Fruit fly (Drosophila melanogaster): Measurements from ENCODE around the gene RpL4.

Gene RpL4

DNA sequence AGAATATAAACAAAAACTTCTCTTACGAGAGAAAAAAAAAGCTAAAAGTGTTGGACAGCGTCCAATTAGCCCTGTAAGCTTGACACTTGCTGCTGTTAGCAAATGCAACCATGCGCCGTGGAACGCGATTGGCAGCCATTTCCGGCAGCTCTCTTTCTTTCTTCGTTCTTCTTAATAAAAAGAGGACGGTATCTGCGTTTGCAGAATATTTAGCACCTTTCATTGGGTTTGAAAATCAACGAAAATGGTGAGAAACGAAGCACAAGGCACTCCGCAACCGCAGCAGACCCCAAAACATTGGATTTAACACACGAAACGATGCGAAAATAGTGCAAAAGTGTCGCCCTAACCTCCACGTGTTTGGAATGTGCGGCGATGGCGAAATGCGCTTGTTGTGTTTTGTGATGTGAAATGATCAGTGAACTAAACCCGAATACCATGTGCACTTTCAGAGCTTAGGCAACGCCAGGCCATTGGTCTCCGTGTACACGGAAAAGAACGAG is at the start of gene RpL4:
TSS of gene RpL4 (plus strand) at position 149 of the 503 bp plus-strand sequence.
- peak; percentile 83 for TF ChIP-seq ovo (GFP tag; optimal IDR thresholded peaks at IDR 0.05)
- TF ChIP-seq CG7045 (GFP tag; optimal IDR thresholded peaks at IDR 0.05), result peak; percentile 89
- TF ChIP-seq cnc (optimal IDR thresholded peaks at IDR 0.05), result no peak
- TF ChIP-seq CG1620 (GFP tag; optimal IDR thresholded peaks at IDR 0.05), result peak; percentile 91
- peak; percentile 84 for TF ChIP-seq CG5204 (GFP tag; optimal IDR thresholded peaks at IDR 0.05)
- TF ChIP-seq pad (GFP tag; optimal IDR thresholded peaks at IDR 0.05), result peak; percentile 75
- peak; percentile 46 for TF ChIP-seq Clk (GFP tag; optimal IDR thresholded peaks at IDR 0.05)
- TF ChIP-seq bab1 (GFP tag; optimal IDR thresholded peaks at IDR 0.05), result peak; percentile 64
- peak; percentile 72 for TF ChIP-seq cic (GFP tag; optimal IDR thresholded peaks at IDR 0.05)
- peak; percentile 92 for TF ChIP-seq Crg-1 (GFP tag; optimal IDR thresholded peaks at IDR 0.05)
- TF ChIP-seq CG11617 (GFP tag; optimal IDR thresholded peaks at IDR 0.05), result peak; percentile 95
- peak; percentile 93 for TF ChIP-seq Mnt (GFP tag; optimal IDR thresholded peaks at IDR 0.05)
- TF ChIP-seq kay (GFP tag; ENCODE audit: borderline replicate concordance), result no peak
- peak; percentile 84 for TF ChIP-seq CG33017 (tag; optimal IDR thresholded peaks at IDR 0.05)
- TF ChIP-seq CG14711 (tag; optimal IDR thresholded peaks at IDR 0.05), result peak; percentile 59
- peak; percentile 82 for TF ChIP-seq toe (GFP tag; optimal IDR thresholded peaks at IDR 0.05)
- TF ChIP-seq CG12768 (GFP tag; optimal IDR thresholded peaks at IDR 0.05), result peak; percentile 85
- TF ChIP-seq Hr96 (GFP tag; optimal IDR thresholded peaks at IDR 0.05), result peak; percentile 91
- peak; percentile 92 for TF ChIP-seq CG7101 (tag; optimal IDR thresholded peaks at IDR 0.05)
- peak; percentile 80 for TF ChIP-seq tj (GFP tag; optimal IDR thresholded peaks at IDR 0.05)

DNA sequence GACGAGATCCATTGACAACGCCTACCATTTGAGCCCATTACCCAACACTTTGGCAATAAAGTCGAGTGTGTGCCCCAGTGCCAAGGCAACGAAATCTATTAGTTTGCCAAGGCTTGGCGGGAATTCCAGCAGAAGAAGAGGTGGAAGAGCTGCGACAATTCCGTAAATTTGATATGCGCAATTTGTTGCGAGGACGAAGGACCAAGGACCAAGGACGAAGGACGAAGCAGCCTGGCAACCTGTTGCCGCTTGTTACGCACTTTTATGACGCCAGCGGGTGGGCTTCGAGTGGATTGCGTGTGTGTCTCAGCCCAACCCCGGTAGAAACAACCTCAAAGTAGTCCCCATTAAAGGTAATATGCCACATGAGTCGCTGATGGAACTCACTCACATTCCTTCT is 34.5 kb upstream of the RpL4 start:
- TF ChIP-seq ovo (GFP tag; optimal IDR thresholded peaks at IDR 0.05), result no peak
- no peak for TF ChIP-seq toe (GFP tag; optimal IDR thresholded peaks at IDR 0.05)
- no peak for TF ChIP-seq CG5204 (GFP tag; optimal IDR thresholded peaks at IDR 0.05)
- no peak for TF ChIP-seq cnc (optimal IDR thresholded peaks at IDR 0.05)
- no peak for TF ChIP-seq Crg-1 (GFP tag; optimal IDR thresholded peaks at IDR 0.05)
- TF ChIP-seq CG7045 (GFP tag; optimal IDR thresholded peaks at IDR 0.05), result no peak
- TF ChIP-seq pad (GFP tag; optimal IDR thresholded peaks at IDR 0.05), result no peak
- no peak for TF ChIP-seq Hr96 (GFP tag; optimal IDR thresholded peaks at IDR 0.05)

- no peak for TF ChIP-seq kay (GFP tag; ENCODE audit: borderline replicate concordance)
- no peak for TF ChIP-seq CG1620 (GFP tag; optimal IDR thresholded peaks at IDR 0.05)
- no peak for TF ChIP-seq toe (GFP tag; optimal IDR thresholded peaks at IDR 0.05)
- TF ChIP-seq CG5204 (GFP tag; optimal IDR thresholded peaks at IDR 0.05), result no peak
- TF ChIP-seq Clk (GFP tag; optimal IDR thresholded peaks at IDR 0.05), result no peak
- TF ChIP-seq cic (GFP tag; optimal IDR thresholded peaks at IDR 0.05), result no peak
- no peak for TF ChIP-seq Crg-1 (GFP tag; optimal IDR thresholded peaks at IDR 0.05)
- TF ChIP-seq CG12768 (GFP tag; optimal IDR thresholded peaks at IDR 0.05), result no peak
- TF ChIP-seq bab1 (GFP tag; optimal IDR thresholded peaks at IDR 0.05), result no peak
- TF ChIP-seq CG11617 (GFP tag; optimal IDR thresholded peaks at IDR 0.05), result no peak
- no peak for TF ChIP-seq pad (GFP tag; optimal IDR thresholded peaks at IDR 0.05)
- no peak for TF ChIP-seq ovo (GFP tag; optimal IDR thresholded peaks at IDR 0.05)
- TF ChIP-seq Mnt (GFP tag; optimal IDR thresholded peaks at IDR 0.05), result no peak
- no peak for TF ChIP-seq cnc (optimal IDR thresholded peaks at IDR 0.05)
- TF ChIP-seq tj (GFP tag; optimal IDR thresholded peaks at IDR 0.05), result no peak
- no peak for TF ChIP-seq CG14711 (tag; optimal IDR thresholded peaks at IDR 0.05)
- TF ChIP-seq CG33017 (tag; optimal IDR thresholded peaks at IDR 0.05), result no peak
- no peak for TF ChIP-seq CG7101 (tag; optimal IDR thresholded peaks at IDR 0.05)
Observed at dm6 chr3R:27905695-27906094, 16.9 kb upstream of the RpL4 start, which contains the start of gene CG34353. CG34353 (minus strand) TSS chr3R:27905843.

DNA sequence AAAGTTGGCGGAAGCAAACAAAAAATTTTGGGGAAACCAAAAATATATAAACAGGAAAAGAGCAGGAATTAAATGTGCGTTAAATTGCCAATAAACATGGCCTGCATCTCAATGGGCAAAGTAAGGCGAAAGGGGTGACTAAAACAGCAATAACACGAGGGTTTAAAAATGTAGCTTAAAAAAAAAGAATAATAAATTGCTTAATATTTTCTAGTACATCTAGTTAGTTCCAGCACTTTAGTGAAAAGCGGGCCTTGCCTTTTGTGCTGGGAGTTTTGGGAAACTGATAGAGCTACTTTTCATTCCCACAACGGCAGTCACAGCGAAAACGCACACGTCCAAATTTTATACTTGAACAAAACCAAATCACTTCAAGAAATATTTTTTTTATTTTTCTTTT is 10.5 kb upstream of the RpL4 start, which contains the start of gene mil:
TSS of gene mil (plus strand) at position 301 of the 400 bp plus-strand sequence.
- TF ChIP-seq cnc (optimal IDR thresholded peaks at IDR 0.05), result no peak

- TF ChIP-seq pad (GFP tag; optimal IDR thresholded peaks at IDR 0.05) (peak; percentile 64), Mnt (GFP tag; optimal IDR thresholded peaks at IDR 0.05) (peak; percentile 37), tj (GFP tag; optimal IDR thresholded peaks at IDR 0.05) (peak; percentile 52), CG11617 (GFP tag; optimal IDR thresholded peaks at IDR 0.05) (peak; percentile 78), ovo (GFP tag; optimal IDR thresholded peaks at IDR 0.05) (peak; percentile 45), Clk (GFP tag; optimal IDR thresholded peaks at IDR 0.05) (peak; percentile 51), toe (GFP tag; optimal IDR thresholded peaks at IDR 0.05) (peak; percentile 77), Crg-1 (GFP tag; optimal IDR thresholded peaks at IDR 0.05) (peak; percentile 68), bab1 (GFP tag; optimal IDR thresholded peaks at IDR 0.05) (no peak), cic (GFP tag; optimal IDR thresholded peaks at IDR 0.05) (no peak), CG14711 (tag; optimal IDR thresholded peaks at IDR 0.05) (peak; percentile 44), cnc (optimal IDR thresholded peaks at IDR 0.05) (no peak), CG1620 (GFP tag; optimal IDR thresholded peaks at IDR 0.05) (peak; percentile 76), CG7045 (GFP tag; optimal IDR thresholded peaks at IDR 0.05) (peak; percentile 68), CG33017 (tag; optimal IDR thresholded peaks at IDR 0.05) (peak; percentile 45), Hr96 (GFP tag; optimal IDR thresholded peaks at IDR 0.05) (peak; percentile 28), CG7101 (tag; optimal IDR thresholded peaks at IDR 0.05) (peak; percentile 65), CG5204 (GFP tag; optimal IDR thresholded peaks at IDR 0.05) (no peak), CG12768 (GFP tag; optimal IDR thresholded peaks at IDR 0.05) (peak; percentile 70), kay (GFP tag; ENCODE audit: borderline replicate concordance) (no peak)
Observed at dm6 chr3R:27916355-27917019, 6.1 kb upstream of the RpL4 start, which contains the start of the genes CG5003 and mRpS22. CG5003 (minus strand) TSS chr3R:27916516. mRpS22 (plus strand) TSS chr3R:27916908.

DNA sequence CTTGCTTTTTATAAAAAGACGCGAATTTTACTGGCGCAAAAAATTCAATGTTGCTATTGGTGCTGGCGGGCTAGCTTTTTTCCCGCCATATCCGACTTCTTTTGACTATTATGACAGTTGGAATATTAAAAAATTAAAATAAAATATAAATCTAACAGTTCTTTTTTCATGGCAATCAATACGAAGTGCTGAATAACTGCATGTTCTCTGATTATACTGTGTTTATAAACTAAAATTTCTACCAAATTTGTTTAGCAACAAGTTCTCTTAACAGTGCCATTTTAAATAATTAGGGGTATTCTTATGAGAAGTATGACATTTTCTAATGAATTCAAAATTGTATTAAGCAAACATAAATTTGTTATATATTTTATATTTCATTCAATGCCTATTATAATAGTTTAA is 3.2 kb upstream of the RpL4 start, which contains the start of gene Boh1:
TSS of gene Boh1 (minus strand) at position 76 of the 405 bp plus-strand sequence.
- TF ChIP-seq CG33017 (tag; optimal IDR thresholded peaks at IDR 0.05) (peak; percentile 28), cnc (optimal IDR thresholded peaks at IDR 0.05) (no peak), CG7101 (tag; optimal IDR thresholded peaks at IDR 0.05) (peak; percentile 36), toe (GFP tag; optimal IDR thresholded peaks at IDR 0.05) (no peak), Clk (GFP tag; optimal IDR thresholded peaks at IDR 0.05) (no peak), pad (GFP tag; optimal IDR thresholded peaks at IDR 0.05) (no peak), CG12768 (GFP tag; optimal IDR thresholded peaks at IDR 0.05) (peak; percentile 13), ovo (GFP tag; optimal IDR thresholded peaks at IDR 0.05) (no peak), kay (GFP tag; ENCODE audit: borderline replicate concordance) (no peak), Hr96 (GFP tag; optimal IDR thresholded peaks at IDR 0.05) (no peak), Mnt (GFP tag; optimal IDR thresholded peaks at IDR 0.05) (peak; percentile 8), CG1620 (GFP tag; optimal IDR thresholded peaks at IDR 0.05) (no peak), CG14711 (tag; optimal IDR thresholded peaks at IDR 0.05) (peak; percentile 46), bab1 (GFP tag; optimal IDR thresholded peaks at IDR 0.05) (peak; percentile 61), CG7045 (GFP tag; optimal IDR thresholded peaks at IDR 0.05) (no peak), tj (GFP tag; optimal IDR thresholded peaks at IDR 0.05) (no peak), CG5204 (GFP tag; optimal IDR thresholded peaks at IDR 0.05) (no peak), Crg-1 (GFP tag; optimal IDR thresholded peaks at IDR 0.05) (no peak), cic (GFP tag; optimal IDR thresholded peaks at IDR 0.05) (no peak), CG11617 (GFP tag; optimal IDR thresholded peaks at IDR 0.05) (peak; percentile 58)

Measured in whole organism, adult.